Fruit fly (Drosophila melanogaster) whole organism, embryonic: ENCODE results near the gene Unr.

Experiments
- B-H2 ChIP-seq: fragments of 200-800 bp; sonication (Bioruptor generic); optimal IDR thresholded peaks from 2 replicates; lab custom pipeline; 2018; ENCODE audit warnings: missing biosample characterization, mild to moderate bottlenecking, missing genetic modification characterization
- Bgb ChIP-seq: fragments of 200-800 bp; sonication (Bioruptor generic); IDR thresholded peaks from 2 replicates; pipeline ENCODE4 v1.3.6; 2022; ENCODE audit warnings: missing biosample characterization, missing genetic modification characterization; ENCODE audit not compliant: partially characterized antibody
- CG10321 ChIP-seq: fragments of 200-800 bp; sonication (Bioruptor generic); IDR thresholded peaks from 2 replicates; pipeline ENCODE4 v1.3.6; 2022; ENCODE audit warnings: missing biosample characterization, missing genetic modification characterization
- CG10959 ChIP-seq: fragments of 200-800 bp; sonication (Bioruptor generic); IDR thresholded peaks from 2 replicates; pipeline ENCODE4 v1.3.6; 2022; ENCODE audit warnings: missing biosample characterization, missing genetic modification characterization
- CG13296 ChIP-seq: fragments of 200-800 bp; sonication (Bioruptor generic); optimal IDR thresholded peaks from 3 replicates; lab custom pipeline; 2018; ENCODE audit warnings: missing biosample characterization, mild to moderate bottlenecking, missing genetic modification characterization
- CG13624 ChIP-seq: fragments of 200-800 bp; sonication (Bioruptor generic); optimal IDR thresholded peaks from 2 replicates; lab custom pipeline; 2016; ENCODE audit warnings: missing biosample characterization, missing genetic modification characterization
- CG15269 ChIP-seq: fragments of 200-800 bp; sonication (Bioruptor generic); optimal IDR thresholded peaks from 2 replicates; lab custom pipeline; 2018; ENCODE audit warnings: missing biosample characterization, mild to moderate bottlenecking, missing genetic modification characterization, moderate library complexity
- CG15601 ChIP-seq: fragments of 200-800 bp; sonication (Bioruptor generic); optimal IDR thresholded peaks from 3 replicates; lab custom pipeline; 2019; ENCODE audit warnings: missing biosample characterization, mild to moderate bottlenecking, missing genetic modification characterization, moderate library complexity
- CG16813 ChIP-seq: fragments of 200-800 bp; sonication (Bioruptor generic); IDR thresholded peaks from 3 replicates; pipeline ENCODE4 v1.3.6; 2022; ENCODE audit warnings: missing biosample characterization, missing genetic modification characterization; ENCODE audit not compliant: partially characterized antibody
- CG17612 ChIP-seq: fragments of 200-800 bp; sonication (Bioruptor generic); IDR thresholded peaks from 2 replicates; pipeline ENCODE4 v1.3.6; 2022; ENCODE audit warnings: missing biosample characterization, missing genetic modification characterization
- CG18764 ChIP-seq: fragments of 200-800 bp; sonication (Bioruptor generic); optimal IDR thresholded peaks from 3 replicates; lab custom pipeline; 2016; ENCODE audit warnings: missing biosample characterization, missing genetic modification characterization
- CG3281 ChIP-seq: fragments of 200-800 bp; sonication (Bioruptor generic); optimal IDR thresholded peaks from 3 replicates; lab custom pipeline; 2017; ENCODE audit warnings: missing biosample characterization, mild to moderate bottlenecking, missing genetic modification characterization
- CG3726 ChIP-seq: fragments of 200-800 bp; sonication (Bioruptor generic); IDR thresholded peaks from 3 replicates; pipeline ENCODE4, ENCODE4 v1.3.6; 2022; ENCODE audit warnings: missing biosample characterization, missing genetic modification characterization
- CG3847 ChIP-seq: fragments of 200-800 bp; sonication (Bioruptor generic); IDR thresholded peaks from 2 replicates; pipeline ENCODE4 v1.3.6; 2022; ENCODE audit warnings: missing biosample characterization, missing genetic modification characterization
- CG43689 ChIP-seq: fragments of 200-800 bp; sonication (Bioruptor generic); IDR thresholded peaks from 2 replicates; pipeline ENCODE4 v1.3.6; 2022; ENCODE audit warnings: missing biosample characterization, missing genetic modification characterization
- CG4617 ChIP-seq: fragments of 200-800 bp; sonication (Bioruptor generic); optimal IDR thresholded peaks from 3 replicates; lab custom pipeline; 2016; ENCODE audit warnings: missing biosample characterization, missing genetic modification characterization, borderline replicate concordance
- CG4707 ChIP-seq: fragments of 200-800 bp; sonication (Bioruptor generic); optimal IDR thresholded peaks from 2 replicates; lab custom pipeline; 2018; ENCODE audit warnings: missing biosample characterization, mild to moderate bottlenecking, missing genetic modification characterization, moderate library complexity
- CG4730 ChIP-seq: fragments of 200-800 bp; sonication (Bioruptor generic); IDR thresholded peaks from 2 replicates; pipeline ENCODE4 v1.3.6; 2022; ENCODE audit warnings: missing biosample characterization, missing genetic modification characterization
- CG7357 ChIP-seq: fragments of 200-800 bp; sonication (Bioruptor generic); IDR thresholded peaks from 3 replicates; pipeline ENCODE4 v1.3.6; 2022; ENCODE audit warnings: missing biosample characterization, missing genetic modification characterization
- CG8478 ChIP-seq: fragments of >200 bp; optimal IDR thresholded peaks from 2 replicates; lab custom pipeline; 2018
- CG9215 ChIP-seq: fragments of 200-800 bp; sonication (Bioruptor generic); IDR thresholded peaks from 2 replicates; pipeline ENCODE4 v1.3.6; 2022; ENCODE audit warnings: missing biosample characterization, missing genetic modification characterization
- Chrac-16 ChIP-seq: fragments of 200-800 bp; sonication (Bioruptor generic); optimal IDR thresholded peaks from 3 replicates; lab custom pipeline; 2016; ENCODE audit warnings: missing biosample characterization, missing genetic modification characterization
- Dip3 ChIP-seq: fragments of 200-800 bp; sonication (Bioruptor generic); optimal IDR thresholded peaks from 3 replicates; lab custom pipeline; 2016; ENCODE audit warnings: missing biosample characterization, missing genetic modification characterization
- E2f2 ChIP-seq: fragments of 200-800 bp; sonication (Bioruptor generic); IDR thresholded peaks from 2 replicates; pipeline ENCODE4 v1.3.6; 2022; ENCODE audit warnings: missing biosample characterization, missing genetic modification characterization
- ERR ChIP-seq: fragments of 200-800 bp; sonication (Bioruptor generic); optimal IDR thresholded peaks from 2 replicates; lab custom pipeline; 2016; ENCODE audit warnings: missing biosample characterization, missing genetic modification characterization
- Ets97D ChIP-seq: fragments of 200-800 bp; sonication (Bioruptor generic); optimal IDR thresholded peaks from 3 replicates; lab custom pipeline; 2016; ENCODE audit warnings: missing biosample characterization, missing genetic modification characterization
- Gsc ChIP-seq: fragments of 200-800 bp; sonication (Bioruptor generic); IDR thresholded peaks from 2 replicates; pipeline ENCODE4 v1.3.6; 2022; ENCODE audit warnings: missing biosample characterization, missing genetic modification characterization
- Hey ChIP-seq: fragments of 200-800 bp; sonication (Bioruptor generic); optimal IDR thresholded peaks from 3 replicates; lab custom pipeline; 2018; ENCODE audit warnings: missing biosample characterization, mild to moderate bottlenecking, missing genetic modification characterization
- HmgD ChIP-seq: fragments of 200-800 bp; sonication (Bioruptor generic); optimal IDR thresholded peaks from 3 replicates; lab custom pipeline; 2016; ENCODE audit warnings: missing biosample characterization, missing genetic modification characterization
- Lpt ChIP-seq: fragments of >200 bp; optimal IDR thresholded peaks from 2 replicates; lab custom pipeline; 2018; ENCODE audit warnings: missing biosample characterization, missing genetic modification characterization
- MESR4 ChIP-seq: fragments of 200-800 bp; sonication (Bioruptor generic); optimal IDR thresholded peaks from 2 replicates; lab custom pipeline; 2018; ENCODE audit warnings: missing biosample characterization, mild to moderate bottlenecking, missing genetic modification characterization, moderate library complexity
- Med ChIP-seq: fragments of 200-800 bp; sonication (Bioruptor generic); peaks from one replicate; lab custom pipeline; 2016; ENCODE audit warnings: missing biosample characterization, missing genetic modification characterization, mild to moderate bottlenecking, inconsistent platforms, moderate library complexity
- NFAT ChIP-seq: fragments of 200-800 bp; sonication (Bioruptor generic); IDR thresholded peaks from 2 replicates; pipeline ENCODE4 v1.3.6; 2022; ENCODE audit warnings: missing biosample characterization, missing genetic modification characterization
- PHDP ChIP-seq: fragments of 200-800 bp; sonication (Bioruptor generic); optimal IDR thresholded peaks from 3 replicates; lab custom pipeline; 2018; ENCODE audit warnings: missing biosample characterization, mild to moderate bottlenecking, missing genetic modification characterization, moderate library complexity
- Tbp ChIP-seq: fragments of >200 bp; optimal IDR thresholded peaks from 2 replicates; lab custom pipeline; 2018; ENCODE audit warnings: missing biosample characterization, missing genetic modification characterization
- br ChIP-seq: fragments of >200 bp; optimal IDR thresholded peaks from 2 replicates; lab custom pipeline; 2017
- ci ChIP-seq: fragments of 200-800 bp; sonication (Bioruptor generic); IDR thresholded peaks from 3 replicates; pipeline ENCODE4 v1.3.6; 2022; ENCODE audit warnings: missing biosample characterization, missing genetic modification characterization
- crol ChIP-seq: fragments of 200-800 bp; sonication (Bioruptor generic); IDR thresholded peaks from 2 replicates; pipeline ENCODE4 v1.3.6; 2022; ENCODE audit warnings: missing biosample characterization, missing genetic modification characterization
- danr ChIP-seq: fragments of 200-800 bp; sonication (Bioruptor generic); IDR thresholded peaks from 2 replicates; pipeline ENCODE4 v1.3.6; 2022; ENCODE audit warnings: missing biosample characterization, missing genetic modification characterization
- ems ChIP-seq: fragments of 200-800 bp; sonication (Bioruptor generic); optimal IDR thresholded peaks from 3 replicates; lab custom pipeline; 2016; ENCODE audit warnings: missing biosample characterization, missing genetic modification characterization
- esg ChIP-seq: fragments of 200-800 bp; sonication (Bioruptor generic); conservative IDR thresholded peaks from 2 replicates; pipeline ENCODE4 v1.3.6; 2022; ENCODE audit warnings: missing biosample characterization, missing genetic modification characterization
- grn ChIP-seq: fragments of 200-800 bp; sonication (Bioruptor generic); optimal IDR thresholded peaks from 3 replicates; lab custom pipeline; 2017; ENCODE audit warnings: missing biosample characterization, missing genetic modification characterization
- lov ChIP-seq, 2 experiments: fragments of 200-800 bp in 1 of 2; fragments of >200 bp in 1 of 2; sonication (Bioruptor generic) in 1 of 2; IDR thresholded peaks in 1 of 2; optimal IDR thresholded peaks in 1 of 2; 2 replicates in 1 of 2; 3 replicates in 1 of 2; pipeline versions ENCODE4 v1.3.6 to Lab custom; 2017 to 2022; ENCODE audit warnings: missing biosample characterization in 1 of 2, missing genetic modification characterization in 1 of 2
- maf-S ChIP-seq: fragments of 200-800 bp; sonication (Bioruptor generic); optimal IDR thresholded peaks from 2 replicates; lab custom pipeline; 2016; ENCODE audit warnings: missing biosample characterization, missing genetic modification characterization
- nau ChIP-seq: fragments of 200-800 bp; sonication (Bioruptor generic); optimal IDR thresholded peaks from 3 replicates; lab custom pipeline; 2017; ENCODE audit warnings: missing biosample characterization, mild to moderate bottlenecking, missing genetic modification characterization, missing genetic modification reagents
- pzg ChIP-seq: fragments of 200-800 bp; sonication (Bioruptor generic); optimal IDR thresholded peaks from 3 replicates; lab custom pipeline; 2018; ENCODE audit warnings: missing biosample characterization, mild to moderate bottlenecking, missing genetic modification characterization, moderate library complexity
- rib ChIP-seq: fragments of 200-800 bp; sonication (Bioruptor generic); IDR thresholded peaks from 2 replicates; pipeline ENCODE4 v1.3.6; 2022; ENCODE audit warnings: missing biosample characterization, missing genetic modification characterization
- stwl ChIP-seq: fragments of 200-800 bp; sonication (Bioruptor generic); optimal IDR thresholded peaks from 3 replicates; lab custom pipeline; 2018; ENCODE audit warnings: missing biosample characterization, mild to moderate bottlenecking, missing genetic modification characterization, moderate library complexity
- ttk ChIP-seq: fragments of 200-800 bp; sonication (Bioruptor generic); IDR thresholded peaks from 2 replicates; pipeline ENCODE4 v2.1.2; 2022; ENCODE audit warnings: missing biosample characterization, missing genetic modification characterization
- zf30C ChIP-seq: fragments of 200-800 bp; sonication (Bioruptor generic); optimal IDR thresholded peaks from 3 replicates; lab custom pipeline; 2018; ENCODE audit warnings: missing biosample characterization, mild to moderate bottlenecking, missing genetic modification characterization

Unr gene

dm6 chr3L:8445027-8445426 is 2.8 kb upstream of the Unr start (continued):
- peak; percentile 0 for TF ChIP-seq stwl (tag; lab: Kevin White, UChicago)
- no peak for TF ChIP-seq B-H2 (GFP tag; lab: Kevin White, UChicago)
- TF ChIP-seq CG15269: peak; percentile 18
- no peak for TF ChIP-seq rib (GFP tag; lab: Robert Waterston, UW)
- TF ChIP-seq lov (optimal IDR thresholded peaks at IDR 0.05; lab: Kevin White, UChicago): no peak
- 0 out of 3 replicates have a peak, but pooled peaks have one; percentile 24 for TF ChIP-seq lov (GFP tag; IDR thresholded peaks at IDR 0.05; lab: Robert Waterston, UW)
- 0 out of 2 replicates have a peak, but pooled peaks have one; percentile 13 for TF ChIP-seq esg (GFP tag; lab: Robert Waterston, UW)
- peak; percentile 15 for TF ChIP-seq nau (GFP tag; lab: Kevin White, UChicago)
- no peak for TF ChIP-seq Tbp
- peak; percentile 30 for TF ChIP-seq CG3281 (GFP tag; lab: Kevin White, UChicago)
- peak; percentile 29; the same call in 1 of the 2 replicates for TF ChIP-seq CG9215
- peak; percentile 12; the same call in 1 of the 2 replicates for TF ChIP-seq CG10321 (GFP tag; lab: Robert Waterston, UW)
- TF ChIP-seq danr (GFP tag; lab: Robert Waterston, UW): 0 out of 2 replicates have a peak, but pooled peaks have one; percentile 17
- TF ChIP-seq Chrac-16 (GFP tag; lab: Kevin White, UChicago): no peak
- TF ChIP-seq CG13296 (GFP tag; lab: Kevin White, UChicago): peak; percentile 59
- TF ChIP-seq CG4730 (GFP tag; lab: Robert Waterston, UW): peak; percentile 24; the same call in 1 of the 2 replicates
- peak; percentile 47; the same call in 1 of the 2 replicates for TF ChIP-seq ttk
- no peak for TF ChIP-seq br (lab: Kevin White, UChicago)

dm6 chr3L:8440771-8441549 is 1.2 kb downstream of the Unr start:
- TF ChIP-seq Hey (tag; lab: Kevin White, UChicago) (no peak), Bgb (GFP tag; lab: Robert Waterston, UW) (no peak), E2f2 (peak; percentile 7; the same call in 1 of the 2 replicates), CG17612 (GFP tag; lab: Robert Waterston, UW) (no peak), Dip3 (peak; percentile 11), CG15601 (tag; lab: Kevin White, UChicago) (no peak), NFAT (GFP tag; lab: Robert Waterston, UW) (no peak), CG8478 (lab: Kevin White, UChicago) (no peak), CG4707 (no peak), HmgD (GFP tag; lab: Kevin White, UChicago) (no peak), ERR (GFP tag; lab: Kevin White, UChicago) (no peak), Gsc (GFP tag; lab: Robert Waterston, UW) (no peak), ems (peak; percentile 27), PHDP (peak; percentile 37), MESR4 (GFP tag; lab: Kevin White, UChicago) (no peak), Lpt (GFP tag; lab: Kevin White, UChicago) (no peak), Med (no peak), CG7357 (GFP tag; lab: Robert Waterston, UW) (no peak), Ets97D (GFP tag; lab: Kevin White, UChicago) (peak; percentile 6), CG4617 (no peak), CG10959 (no peak), CG3726 (GFP tag; lab: Robert Waterston, UW) (no peak), CG13624 (GFP tag; lab: Kevin White, UChicago) (peak; percentile 53), CG3847 (no peak), maf-S (GFP tag; lab: Kevin White, UChicago) (no peak), grn (GFP tag; lab: Kevin White, UChicago) (no peak), zf30C (GFP tag; lab: Kevin White, UChicago) (peak; percentile 52), CG16813 (GFP tag; lab: Robert Waterston, UW) (no peak), pzg (GFP tag; lab: Kevin White, UChicago) (no peak), CG43689 (GFP tag; lab: Robert Waterston, UW) (no peak), ci (GFP tag; lab: Robert Waterston, UW) (peak; percentile 18; the same call in 1 of the 3 replicates), CG18764 (GFP tag; lab: Kevin White, UChicago) (no peak), crol (GFP tag; lab: Robert Waterston, UW) (no peak)
